Fruit fly (Drosophila melanogaster) whole organism, adult: ENCODE measurements around the gene Jhbp4.
A peak's percentile ranks its signal among the peaks of the same experiment; 100 is the strongest.

Experiments used
- CG11617 ChIP-seq: fragments of 200-800 bp; sonication (Bioruptor generic); optimal IDR thresholded peaks from 2 replicates; lab custom pipeline; 2017; ENCODE audit warnings: mild to moderate bottlenecking, missing biosample characterization, missing genetic modification reagents, missing genetic modification characterization
- CG12768 ChIP-seq: fragments of 200-800 bp; sonication (Bioruptor generic); optimal IDR thresholded peaks from 2 replicates; lab custom pipeline; 2017; ENCODE audit warnings: missing biosample characterization, missing genetic modification characterization, mild to moderate bottlenecking, moderate library complexity, missing genetic modification reagents
- CG14711 ChIP-seq: fragments of 200-800 bp; sonication (Bioruptor generic); optimal IDR thresholded peaks from 2 replicates; lab custom pipeline; 2018; ENCODE audit warnings: missing biosample characterization, mild to moderate bottlenecking, missing genetic modification characterization, moderate library complexity
- CG1620 ChIP-seq: fragments of 200-800 bp; sonication (Bioruptor generic); optimal IDR thresholded peaks from 2 replicates; lab custom pipeline; 2016; ENCODE audit warnings: missing biosample characterization, missing genetic modification characterization
- CG33017 ChIP-seq: fragments of 200-800 bp; sonication (Bioruptor generic); optimal IDR thresholded peaks from 2 replicates; lab custom pipeline; 2018; ENCODE audit warnings: missing biosample characterization, mild to moderate bottlenecking, missing genetic modification characterization, moderate library complexity
- CG5204 ChIP-seq: fragments of 200-800 bp; sonication (Bioruptor generic); optimal IDR thresholded peaks from 2 replicates; lab custom pipeline; 2016; ENCODE audit warnings: missing biosample characterization, missing genetic modification characterization
- CG7045 ChIP-seq: fragments of 200-800 bp; sonication (Bioruptor generic); optimal IDR thresholded peaks from 2 replicates; lab custom pipeline; 2017; ENCODE audit warnings: missing biosample characterization, mild to moderate bottlenecking, missing genetic modification characterization
- CG7101 ChIP-seq: fragments of 200-800 bp; sonication (Bioruptor generic); optimal IDR thresholded peaks from 2 replicates; lab custom pipeline; 2018; ENCODE audit warnings: missing biosample characterization, mild to moderate bottlenecking, missing genetic modification characterization, moderate library complexity
- Clk ChIP-seq: fragments of 200-800 bp; sonication (Bioruptor generic); optimal IDR thresholded peaks from 2 replicates; lab custom pipeline; 2017; ENCODE audit warnings: missing biosample characterization, missing genetic modification characterization
- Crg-1 ChIP-seq: fragments of 200-800 bp; sonication (Bioruptor generic); optimal IDR thresholded peaks from 2 replicates; lab custom pipeline; 2016; ENCODE audit warnings: missing biosample characterization, missing genetic modification characterization
- Hr96 ChIP-seq: fragments of 200-800 bp; sonication (Bioruptor generic); optimal IDR thresholded peaks from 2 replicates; lab custom pipeline; 2016; ENCODE audit warnings: missing biosample characterization, missing genetic modification characterization
- Mnt ChIP-seq: fragments of 200-800 bp; sonication (Bioruptor generic); optimal IDR thresholded peaks from 2 replicates; lab custom pipeline; 2016; ENCODE audit warnings: missing biosample characterization, mild to moderate bottlenecking, missing genetic modification characterization
- bab1 ChIP-seq: fragments of 200-800 bp; sonication (Bioruptor generic); optimal IDR thresholded peaks from 3 replicates; lab custom pipeline; 2019; ENCODE audit warnings: missing biosample characterization, mild to moderate bottlenecking, missing genetic modification characterization, moderate library complexity
- cic ChIP-seq: fragments of 200-800 bp; sonication (Bioruptor generic); optimal IDR thresholded peaks from 2 replicates; lab custom pipeline; 2017; ENCODE audit warnings: missing biosample characterization, mild to moderate bottlenecking, missing genetic modification characterization, moderate library complexity
- cnc ChIP-seq, 2 experiments: fragments of >200 bp; optimal IDR thresholded peaks; 2 replicates each; lab custom pipeline; 2017
- kay ChIP-seq: fragments of 200-800 bp; sonication (Bioruptor generic); peaks from one replicate; lab custom pipeline; 2016; ENCODE audit warnings: missing biosample characterization, missing genetic modification characterization, borderline replicate concordance
- ovo ChIP-seq: fragments of 200-800 bp; sonication (Bioruptor generic); optimal IDR thresholded peaks from 2 replicates; lab custom pipeline; 2016; ENCODE audit warnings: missing biosample characterization, missing genetic modification characterization
- pad ChIP-seq: fragments of 200-800 bp; sonication (Bioruptor generic); optimal IDR thresholded peaks from 3 replicates; lab custom pipeline; 2017; ENCODE audit warnings: missing biosample characterization, missing genetic modification characterization, mild to moderate bottlenecking, moderate library complexity, missing genetic modification reagents
- tj ChIP-seq: fragments of 200-800 bp; sonication (Bioruptor generic); optimal IDR thresholded peaks from 3 replicates; lab custom pipeline; 2017; ENCODE audit warnings: missing biosample characterization, mild to moderate bottlenecking, missing genetic modification characterization, moderate library complexity
- toe ChIP-seq: fragments of 200-800 bp; sonication (Bioruptor generic); optimal IDR thresholded peaks from 2 replicates; lab custom pipeline; 2016; ENCODE audit warnings: missing biosample characterization, missing genetic modification characterization

Jhbp4 gene

dm6 chr3R:16046030-16046429, 2.7 kb downstream of the Jhbp4 start, which contains the start of gene Jhbp5:
Jhbp5 (minus strand) TSS chr3R:16046130.
- TF ChIP-seq cic (GFP tag; lab: Kevin White, UChicago) (no peak), tj (GFP tag; lab: Kevin White, UChicago) (peak; percentile 72)

dm6 chr3R:16049369-16049768, 6.1 kb downstream of the Jhbp4 start, which contains the start of the genes IKKbeta and CG5013:
IKKbeta (minus strand) TSS chr3R:16049421.
CG5013 (plus strand) TSS chr3R:16049670.
- TF ChIP-seq Crg-1 (peak; percentile 54), Mnt (peak; percentile 51), bab1 (GFP tag; lab: Kevin White, UChicago) (peak; percentile 78), CG1620 (GFP tag; lab: Kevin White, UChicago) (peak; percentile 69), toe (GFP tag; lab: Kevin White, UChicago) (peak; percentile 86), cic (GFP tag; lab: Kevin White, UChicago) (no peak), tj (GFP tag; lab: Kevin White, UChicago) (peak; percentile 25), pad (GFP tag; lab: Kevin White, UChicago) (peak; percentile 49), CG11617 (GFP tag; lab: Kevin White, UChicago) (peak; percentile 48), ovo (GFP tag; lab: Kevin White, UChicago) (peak; percentile 17), kay (no peak), CG33017 (tag; lab: Kevin White, UChicago) (no peak), CG7101 (peak; percentile 63), cnc (optimal IDR thresholded peaks at IDR 0.05; lab: Kevin White, UChicago) (peak in 1 of 2 experiments; percentile 19), Hr96 (GFP tag; lab: Kevin White, UChicago) (peak; percentile 72), CG12768 (GFP tag; lab: Kevin White, UChicago) (no peak), CG14711 (tag; lab: Kevin White, UChicago) (peak; percentile 34), CG7045 (GFP tag; lab: Kevin White, UChicago) (peak; percentile 4)

- TF ChIP-seq CG5204 (GFP tag; lab: Kevin White, UChicago) (no peak), cnc (optimal IDR thresholded peaks at IDR 0.05; lab: Kevin White, UChicago) (no peak), Mnt (no peak), pad (GFP tag; lab: Kevin White, UChicago) (no peak), bab1 (GFP tag; lab: Kevin White, UChicago) (no peak)
Observed at dm6 chr3R:16050621-16051328, 7.5 kb downstream of the Jhbp4 start, which contains the start of gene msps. msps (plus strand) TSS chr3R:16050801.

dm6 chr3R:16051329-16051679, 8.0 kb downstream of the Jhbp4 start:
- TF ChIP-seq pad (GFP tag; lab: Kevin White, UChicago) (peak; percentile 98), cnc (optimal IDR thresholded peaks at IDR 0.05; lab: Kevin White, UChicago) (no peak), CG1620 (GFP tag; lab: Kevin White, UChicago) (no peak), cic (GFP tag; lab: Kevin White, UChicago) (no peak), CG7045 (GFP tag; lab: Kevin White, UChicago) (peak; percentile 1), CG11617 (GFP tag; lab: Kevin White, UChicago) (no peak), Mnt (no peak), bab1 (GFP tag; lab: Kevin White, UChicago) (peak; percentile 37), Hr96 (GFP tag; lab: Kevin White, UChicago) (no peak), CG12768 (GFP tag; lab: Kevin White, UChicago) (no peak), CG14711 (tag; lab: Kevin White, UChicago) (no peak), tj (GFP tag; lab: Kevin White, UChicago) (no peak), CG7101 (no peak), CG33017 (tag; lab: Kevin White, UChicago) (no peak), CG5204 (GFP tag; lab: Kevin White, UChicago) (no peak), toe (GFP tag; lab: Kevin White, UChicago) (no peak), ovo (GFP tag; lab: Kevin White, UChicago) (peak; percentile 66)

dm6 chr3R:16067494-16067893, 24.2 kb downstream of the Jhbp4 start, which contains the start of gene CG10185:
CG10185 (minus strand) TSS chr3R:16067594.
- TF ChIP-seq kay (no peak), ovo (GFP tag; lab: Kevin White, UChicago) (no peak), cnc (optimal IDR thresholded peaks at IDR 0.05; lab: Kevin White, UChicago) (no peak), CG14711 (tag; lab: Kevin White, UChicago) (no peak), CG11617 (GFP tag; lab: Kevin White, UChicago) (no peak), Crg-1 (no peak), CG5204 (GFP tag; lab: Kevin White, UChicago) (no peak), CG7045 (GFP tag; lab: Kevin White, UChicago) (no peak), Hr96 (GFP tag; lab: Kevin White, UChicago) (no peak), Clk (GFP tag; lab: Kevin White, UChicago) (no peak), Mnt (no peak), CG12768 (GFP tag; lab: Kevin White, UChicago) (no peak), bab1 (GFP tag; lab: Kevin White, UChicago) (no peak), CG7101 (no peak), cic (GFP tag; lab: Kevin White, UChicago) (no peak), CG1620 (GFP tag; lab: Kevin White, UChicago) (no peak)

- TF ChIP-seq CG33017 (tag; lab: Kevin White, UChicago) = no peak
- no peak for TF ChIP-seq tj (GFP tag; lab: Kevin White, UChicago)
- no peak for TF ChIP-seq CG7101
- no peak for TF ChIP-seq Mnt
- TF ChIP-seq CG7045 (GFP tag; lab: Kevin White, UChicago) = no peak
- TF ChIP-seq Clk (GFP tag; lab: Kevin White, UChicago) = no peak
- no peak for TF ChIP-seq CG11617 (GFP tag; lab: Kevin White, UChicago)
Observed at dm6 chr3R:16069266-16069665, 26.0 kb downstream of the Jhbp4 start.
